Fruit fly (Drosophila melanogaster): ENCODE results near the gene CG11816.

- TF ChIP-seq CG8478 (optimal IDR thresholded peaks at IDR 0.05) (no peak), pan (optimal IDR thresholded peaks at IDR 0.05) (no peak), psq (optimal IDR thresholded peaks at IDR 0.05) (no peak), Dll (optimal IDR thresholded peaks at IDR 0.05) (no peak)
Measured at dm6 chrX:13556172-13556571, 572 bp upstream of the CG11816 start, which contains the start of gene CG32631.
